Fruit fly (Drosophila melanogaster): Measurements from ENCODE around the gene sba.

Gene sba

dm6 chr3R:23969449-23969848 lies 46.7 kb upstream of the sba start (continued):
- TF ChIP-seq tll (GFP tag; optimal IDR thresholded peaks at IDR 0.05) (no peak), jumu (GFP tag; optimal IDR thresholded peaks at IDR 0.05) (no peak), CG18011 (GFP tag; optimal IDR thresholded peaks at IDR 0.05) (no peak), CG2129 (GFP tag; IDR thresholded peaks at IDR 0.05; ENCODE audit: partially characterized antibody) (no peak), CG11247 (GFP tag; IDR thresholded peaks at IDR 0.05) (no peak), CG32772 (GFP tag; IDR thresholded peaks at IDR 0.05) (0 out of 2 replicates have a peak, but pooled peaks have one; percentile 16), Dp (GFP tag; optimal IDR thresholded peaks at IDR 0.05) (no peak), Oli (tag; optimal IDR thresholded peaks at IDR 0.05) (peak; percentile 54), tup (GFP tag; optimal IDR thresholded peaks at IDR 0.05) (no peak), Fer3 (tag; optimal IDR thresholded peaks at IDR 0.05) (peak; percentile 61), CG17912 (GFP tag; optimal IDR thresholded peaks at IDR 0.05) (no peak), CG6272 (GFP tag; IDR thresholded peaks at IDR 0.05) (no peak), CG10274 (GFP tag; optimal IDR thresholded peaks at IDR 0.05) (no peak), da (GFP tag; optimal IDR thresholded peaks at IDR 0.05) (no peak), CG10959 (GFP tag; IDR thresholded peaks at IDR 0.05) (no peak), peb (GFP tag; IDR thresholded peaks at IDR 0.05) (no peak), Side (GFP tag; optimal IDR thresholded peaks at IDR 0.05) (no peak), fru (optimal IDR thresholded peaks at IDR 0.05) (no peak), sc (optimal IDR thresholded peaks at IDR 0.05) (no peak), sc (GFP tag; optimal IDR thresholded peaks at IDR 0.05) (peak; percentile 20), gfzf (GFP tag; optimal IDR thresholded peaks at IDR 0.05) (no peak), tap (tag; optimal IDR thresholded peaks at IDR 0.05) (peak; percentile 57), CG17568 (GFP tag; optimal IDR thresholded peaks at IDR 0.05) (no peak), CG32532 (GFP tag; IDR thresholded peaks at IDR 0.05) (peak; percentile 64), h (optimal IDR thresholded peaks at IDR 0.05) (no peak), CG14014 (GFP tag; IDR thresholded peaks at IDR 0.05) (peak; percentile 30; the same call in 1 of the 2 replicates), CG42726 (GFP tag; IDR thresholded peaks at IDR 0.05; ENCODE audit: partially characterized antibody) (no peak), fd64A (GFP tag; optimal IDR thresholded peaks at IDR 0.05) (no peak), Neu2 (GFP tag; optimal IDR thresholded peaks at IDR 0.05; ENCODE audit: borderline replicate concordance) (no peak), pan (optimal IDR thresholded peaks at IDR 0.05) (no peak), pan (GFP tag; optimal IDR thresholded peaks at IDR 0.05 in 1 of 2, IDR thresholded peaks at IDR 0.05 in 1 of 2) (peak in 1 of 2 experiments; percentile 64), Mad (GFP tag; optimal IDR thresholded peaks at IDR 0.05) (no peak), HLH54F (GFP tag; optimal IDR thresholded peaks at IDR 0.05) (no peak), CG9876 (GFP tag; optimal IDR thresholded peaks at IDR 0.05) (no peak), seq (GFP tag; IDR thresholded peaks at IDR 0.05) (no peak), cato (GFP tag; optimal IDR thresholded peaks at IDR 0.05; ENCODE audit: borderline replicate concordance) (no peak), CG13624 (GFP tag; optimal IDR thresholded peaks at IDR 0.05) (no peak), ken (GFP tag; IDR thresholded peaks at IDR 0.05) (peak; percentile 49; the same call in 1 of the 3 replicates), CG6654 (GFP tag; optimal IDR thresholded peaks at IDR 0.05) (no peak), her (GFP tag; optimal IDR thresholded peaks at IDR 0.05) (no peak), pita (GFP tag; optimal IDR thresholded peaks at IDR 0.05) (no peak), CG11696 (GFP tag; IDR thresholded peaks at IDR 0.05) (no peak), CG1024 (GFP tag; IDR thresholded peaks at IDR 0.05) (0 out of 2 replicates have a peak, but pooled peaks have one; percentile 27), sqz (GFP tag; optimal IDR thresholded peaks at IDR 0.05) (peak; percentile 39), pb (GFP tag; optimal IDR thresholded peaks at IDR 0.05) (no peak), CG30020 (tag; optimal IDR thresholded peaks at IDR 0.05) (no peak), Rfx (GFP tag; IDR thresholded peaks at IDR 0.05) (peak; percentile 48), org-1 (GFP tag; optimal IDR thresholded peaks at IDR 0.05) (peak; percentile 20), sim (GFP tag; IDR thresholded peaks at IDR 0.05) (no peak), gsb-n (tag; optimal IDR thresholded peaks at IDR 0.05) (peak; percentile 34), Dip2 (GFP tag; IDR thresholded peaks at IDR 0.05) (no peak), tin (GFP tag; optimal IDR thresholded peaks at IDR 0.05) (peak; percentile 13), vnd (GFP tag; IDR thresholded peaks at IDR 0.05; ENCODE audit: partially characterized antibody) (no peak)

Data from whole organism, embryonic.